Worm (Caenorhabditis elegans) whole organism, mixed stage, embryonic: ENCODE measurements around the gene D2021.4.

Experiments
- M03D4.4 ChIP-seq: sonication (generic microtip); optimal IDR thresholded peaks from 2 replicates; lab custom pipeline; 2017; ENCODE audit warnings: mild to moderate bottlenecking, missing genetic modification characterization, missing compliant biosample characterization
- bed-3 ChIP-seq: fragments of 200-800 bp; sonication (Bioruptor generic); optimal IDR thresholded peaks from 3 replicates; lab custom pipeline; 2018; ENCODE audit warnings: mild to moderate bottlenecking, missing genetic modification characterization, moderate library complexity, missing compliant biosample characterization
- blmp-1 ChIP-seq: fragments of 150-350 bp; optimal IDR thresholded peaks from 2 replicates; lab custom pipeline; 2014; ENCODE audit warnings: missing biosample characterization, missing genetic modification characterization
- ceh-39 ChIP-seq: fragments of 150-350 bp; optimal IDR thresholded peaks from 2 replicates; lab custom pipeline; 2014; ENCODE audit warnings: missing biosample characterization, missing genetic modification characterization
- ceh-43 ChIP-seq: fragments of 200-800 bp; sonication (Bioruptor generic); optimal IDR thresholded peaks from 2 replicates; lab custom pipeline; 2018; ENCODE audit warnings: mild to moderate bottlenecking, missing genetic modification characterization, moderate library complexity, missing compliant biosample characterization
- ces-1 ChIP-seq: fragments of 150-350 bp; optimal IDR thresholded peaks from 2 replicates; lab custom pipeline; 2014; ENCODE audit warnings: missing biosample characterization, missing genetic modification reagents, missing genetic modification characterization
- cnd-1 ChIP-seq: fragments of 200-800 bp; sonication (Bioruptor generic); optimal IDR thresholded peaks from 2 replicates; lab custom pipeline; 2018; ENCODE audit warnings: mild to moderate bottlenecking, missing genetic modification characterization, missing compliant biosample characterization
- drap-1 ChIP-seq: fragments of 200-800 bp; sonication (Bioruptor generic); optimal IDR thresholded peaks from 3 replicates; lab custom pipeline; 2018; ENCODE audit warnings: mild to moderate bottlenecking, missing genetic modification characterization, missing compliant biosample characterization
- elt-1 ChIP-seq: sonication (generic microtip); optimal IDR thresholded peaks from 2 replicates; lab custom pipeline; 2017; ENCODE audit warnings: missing genetic modification characterization, mild to moderate bottlenecking, missing compliant biosample characterization, antibody characterized with exemption, moderate library complexity, borderline replicate concordance; ENCODE audit not compliant: insufficient read depth
- flh-1 ChIP-seq: fragments of 200-800 bp; sonication (Bioruptor generic); optimal IDR thresholded peaks from 2 replicates; lab custom pipeline; 2018; ENCODE audit warnings: mild to moderate bottlenecking, missing genetic modification characterization, moderate library complexity, missing compliant biosample characterization
- ham-2 ChIP-seq: fragments of 200-800 bp; sonication (Bioruptor generic); optimal IDR thresholded peaks from 2 replicates; lab custom pipeline; 2018; ENCODE audit warnings: mild to moderate bottlenecking, missing genetic modification characterization, missing compliant biosample characterization
- hlh-1 ChIP-seq: fragments of 150-350 bp; optimal IDR thresholded peaks from 2 replicates; lab custom pipeline; 2014; ENCODE audit warnings: missing biosample characterization, missing genetic modification reagents, missing genetic modification characterization
- lin-13 ChIP-seq: fragments of 150-350 bp; optimal IDR thresholded peaks from 2 replicates; lab custom pipeline; 2014; ENCODE audit warnings: missing biosample characterization, missing genetic modification characterization
- lin-32 ChIP-seq: fragments of 200-800 bp; sonication (Bioruptor generic); optimal IDR thresholded peaks from 2 replicates; lab custom pipeline; 2018; ENCODE audit warnings: mild to moderate bottlenecking, missing genetic modification characterization, missing compliant biosample characterization
- lsy-2 ChIP-seq: fragments of 150-350 bp; optimal IDR thresholded peaks from 2 replicates; lab custom pipeline; 2014; ENCODE audit warnings: missing biosample characterization, missing genetic modification characterization
- mab-5 ChIP-seq: fragments of 150-350 bp; optimal IDR thresholded peaks from 2 replicates; lab custom pipeline; 2014; ENCODE audit warnings: missing biosample characterization, missing genetic modification characterization
- mep-1 ChIP-seq: fragments of 150-350 bp; optimal IDR thresholded peaks from 2 replicates; lab custom pipeline; 2017; ENCODE audit warnings: missing biosample characterization, missing genetic modification reagents, missing genetic modification characterization, inconsistent platforms
- mls-2 ChIP-seq: sonication (generic microtip); optimal IDR thresholded peaks from 2 replicates; lab custom pipeline; 2016; ENCODE audit warnings: mild to moderate bottlenecking, missing genetic modification characterization, moderate library complexity, missing compliant biosample characterization
- nhr-12 ChIP-seq: fragments of 150-350 bp; optimal IDR thresholded peaks from 2 replicates; lab custom pipeline; 2014; ENCODE audit warnings: missing biosample characterization, missing genetic modification characterization
- nhr-2 ChIP-seq: fragments of 150-350 bp; optimal IDR thresholded peaks from 2 replicates; lab custom pipeline; 2014; ENCODE audit warnings: missing biosample characterization, missing genetic modification characterization
- nhr-28 ChIP-seq: fragments of 150-350 bp; optimal IDR thresholded peaks from 2 replicates; lab custom pipeline; 2014; ENCODE audit warnings: missing biosample characterization, missing genetic modification characterization
- pha-4 ChIP-seq: fragments of 150-350 bp; optimal IDR thresholded peaks from 2 replicates; lab custom pipeline; 2018; ENCODE audit warnings: missing biosample characterization, missing genetic modification reagents, missing genetic modification characterization
- sem-2 ChIP-seq: fragments of 200-800 bp; sonication (Bioruptor generic); optimal IDR thresholded peaks from 2 replicates; lab custom pipeline; 2018; ENCODE audit warnings: mild to moderate bottlenecking, missing genetic modification characterization, missing compliant biosample characterization
- snpc-4 ChIP-seq: fragments of 150-350 bp; optimal IDR thresholded peaks from 2 replicates; lab custom pipeline; 2014; ENCODE audit warnings: missing biosample characterization, missing genetic modification characterization
- sptf-1 ChIP-seq: sonication (generic microtip); optimal IDR thresholded peaks from 2 replicates; lab custom pipeline; 2017; ENCODE audit warnings: mild to moderate bottlenecking, missing genetic modification characterization, moderate library complexity, missing compliant biosample characterization
- tbx-8 ChIP-seq: fragments of 200-800 bp; sonication (Bioruptor generic); optimal IDR thresholded peaks from 2 replicates; lab custom pipeline; 2018; ENCODE audit warnings: mild to moderate bottlenecking, missing genetic modification characterization, moderate library complexity, missing compliant biosample characterization
- unc-120 ChIP-seq: sonication (generic microtip); optimal IDR thresholded peaks from 2 replicates; lab custom pipeline; 2017; ENCODE audit warnings: missing genetic modification characterization, missing compliant biosample characterization; ENCODE audit not compliant: poor library complexity, severe bottlenecking
- unc-62 ChIP-seq: fragments of 150-350 bp; optimal IDR thresholded peaks from 2 replicates; lab custom pipeline; 2014; ENCODE audit warnings: missing biosample characterization, missing genetic modification reagents, missing genetic modification characterization
- zip-8 ChIP-seq: fragments of 150-350 bp; optimal IDR thresholded peaks from 2 replicates; lab custom pipeline; 2014; ENCODE audit warnings: missing biosample characterization, missing genetic modification characterization
- ztf-11 ChIP-seq: fragments of 150-350 bp; optimal IDR thresholded peaks from 2 replicates; lab custom pipeline; 2014; ENCODE audit warnings: missing biosample characterization, missing genetic modification characterization

Gene D2021.4

ce11 chrX:8564451-8564795 lies 15.6 kb upstream of the D2021.4 start:
- TF ChIP-seq cnd-1 (tag; lab: Kevin White, UChicago) (no peak), drap-1 (no peak), tbx-8 (GFP tag; lab: Kevin White, UChicago) (no peak), mab-5 (no peak), nhr-28 (tag; lab: Kevin White, UChicago) (no peak)

DNA sequence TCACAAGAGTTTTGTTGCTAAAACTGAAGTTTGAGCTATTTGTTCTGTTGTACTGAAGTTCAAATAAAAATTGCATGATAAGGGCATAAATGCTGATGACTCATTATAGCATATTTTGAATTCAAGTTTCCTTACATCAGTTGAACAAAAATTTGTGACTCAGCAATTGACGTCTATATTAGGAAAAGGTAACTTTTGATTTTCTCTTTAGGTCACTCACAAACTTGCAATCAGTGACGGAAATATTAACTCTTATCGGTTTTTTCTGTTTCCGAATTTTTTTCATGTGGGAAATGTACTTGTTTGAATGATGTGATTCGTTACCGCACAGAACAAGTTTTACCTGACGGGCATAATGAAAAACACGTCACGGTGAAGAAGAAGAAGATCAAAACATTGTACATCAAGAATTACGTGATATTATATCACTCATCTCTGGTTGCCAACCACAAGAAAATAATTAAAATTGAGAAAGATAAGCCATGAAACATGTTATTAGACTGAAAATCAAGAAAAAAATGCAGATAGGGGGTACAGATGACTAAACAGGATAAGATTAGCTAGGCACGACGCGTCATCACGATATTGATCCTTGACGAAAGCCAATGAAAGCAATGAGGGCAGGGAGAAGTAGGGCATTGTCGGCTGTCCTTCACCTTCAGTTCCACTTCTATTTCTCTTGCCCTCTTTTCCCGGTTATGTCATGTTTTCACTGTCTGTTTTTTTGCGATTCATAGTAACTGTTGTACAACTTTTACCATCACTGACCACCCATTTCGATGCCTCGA lies 15.0 kb upstream of the D2021.4 start:
- no peak for TF ChIP-seq lsy-2 (tag; lab: Kevin White, UChicago)
- TF ChIP-seq ham-2 (GFP tag; lab: Kevin White, UChicago), result peak; percentile 43

ce11 chrX:8562586-8562985 lies 13.7 kb upstream of the D2021.4 start:
- no peak for TF ChIP-seq bed-3 (GFP tag; lab: Kevin White, UChicago)
- no peak for TF ChIP-seq lin-32 (GFP tag; lab: Kevin White, UChicago)
- TF ChIP-seq lsy-2 (tag; lab: Kevin White, UChicago), result no peak
- no peak for TF ChIP-seq snpc-4 (tag; lab: Kevin White, UChicago)
- no peak for TF ChIP-seq zip-8 (tag; lab: Kevin White, UChicago)
- no peak for TF ChIP-seq sptf-1 (tag; lab: Kevin White, UChicago)
- no peak for TF ChIP-seq unc-120 (tag; lab: Kevin White, UChicago)
- TF ChIP-seq, all 35 proteins: peak for 0

DNA sequence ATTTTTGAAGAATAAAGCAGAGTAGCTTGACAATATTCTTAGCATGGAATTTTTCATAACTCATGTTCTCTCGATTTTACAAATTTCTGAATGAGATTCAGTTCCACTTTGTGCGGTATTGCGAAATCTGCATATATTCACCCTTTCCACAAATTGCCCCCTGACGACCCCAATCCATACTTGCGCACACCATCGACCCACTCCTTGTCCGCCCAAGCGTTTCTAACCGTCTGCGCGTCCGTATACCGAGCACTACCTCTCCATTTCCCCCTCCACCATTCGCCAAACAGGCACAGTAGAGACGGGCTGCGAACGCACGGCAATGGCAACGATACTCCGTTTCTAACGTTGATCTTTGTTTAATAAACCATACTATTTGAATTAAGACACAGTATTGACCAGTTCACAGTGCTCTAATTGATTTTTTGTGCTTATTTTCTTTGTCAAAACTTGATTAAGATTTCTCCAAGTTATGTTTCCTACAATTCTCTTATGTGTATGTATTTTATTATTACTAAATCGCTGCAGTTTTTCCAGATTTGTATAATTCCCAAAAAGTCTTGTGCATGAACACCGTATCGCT lies 7.8 kb upstream of the D2021.4 start, which contains the start of gene utx-1:
Gene utx-1 (plus strand): TSS at position 533 of the 583 bp plus-strand sequence.
- TF ChIP-seq lin-32 (GFP tag; lab: Kevin White, UChicago) (peak; percentile 18), nhr-2 (peak; percentile 56), sptf-1 (tag; lab: Kevin White, UChicago) (peak; percentile 24), ces-1 (GFP tag; lab: Kevin White, UChicago) (peak; percentile 27), mls-2 (tag; lab: Kevin White, UChicago) (peak; percentile 44), M03D4.4 (tag; lab: Kevin White, UChicago) (peak; percentile 17), ztf-11 (no peak), sem-2 (GFP tag; lab: Kevin White, UChicago) (no peak), snpc-4 (tag; lab: Kevin White, UChicago) (no peak), lin-13 (tag; lab: Kevin White, UChicago) (peak; percentile 36), nhr-12 (tag; lab: Kevin White, UChicago) (no peak), pha-4 (tag; lab: Kevin White, UChicago) (peak; percentile 36), unc-120 (tag; lab: Kevin White, UChicago) (peak; percentile 77), bed-3 (GFP tag; lab: Kevin White, UChicago) (no peak), ceh-39 (tag; lab: Kevin White, UChicago) (peak; percentile 54), mep-1 (tag; lab: Kevin White, UChicago) (peak; percentile 43)
- TF ChIP-seq, all 35 proteins: peak for 11

- TF ChIP-seq elt-1 (peak; percentile 65), unc-120 (tag; lab: Kevin White, UChicago) (no peak), blmp-1 (tag; lab: Kevin White, UChicago) (peak; percentile 73)
These were observed 5.2 kb upstream of the D2021.4 start for ce11 chrX:8554029-8554428.

DNA sequence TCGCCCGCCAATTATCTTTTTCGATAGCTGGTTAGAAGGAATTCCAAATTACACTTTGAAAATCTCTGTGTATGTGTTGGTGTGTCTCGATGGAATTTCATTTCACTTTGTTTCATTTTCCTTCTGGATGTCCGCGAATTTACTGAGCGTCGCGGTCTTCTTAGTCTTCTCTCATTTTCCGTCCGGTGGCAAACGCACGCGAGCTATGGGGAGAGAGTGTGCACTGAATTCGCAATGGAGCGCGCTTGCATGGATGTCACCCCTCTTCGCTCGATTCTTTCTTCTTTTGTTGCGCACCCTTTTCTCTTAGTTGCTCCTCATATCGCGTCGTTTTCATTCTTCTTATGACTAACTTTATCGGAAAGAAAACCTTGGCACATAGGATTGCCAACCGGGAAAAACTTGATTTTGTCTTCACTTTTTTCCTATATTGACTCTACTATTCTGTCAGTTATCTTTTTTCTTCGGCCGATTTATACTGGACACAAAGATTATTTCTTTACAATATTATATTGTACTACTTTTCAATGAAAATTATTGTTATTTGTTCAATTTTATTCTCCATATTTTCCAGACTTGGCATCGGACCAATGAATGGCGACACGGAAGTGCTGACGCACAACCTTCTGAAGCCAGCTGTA lies 2.9 kb upstream of the D2021.4 start, which contains the start of gene dhhc-14:
Gene dhhc-14 (plus strand): TSS at position 591 of the 641 bp plus-strand sequence.
- TF ChIP-seq ztf-11, result peak; percentile 9
- no peak for TF ChIP-seq flh-1 (GFP tag; lab: Kevin White, UChicago)
- peak; percentile 31 for TF ChIP-seq drap-1
- TF ChIP-seq pha-4 (tag; lab: Kevin White, UChicago), result peak; percentile 46
- TF ChIP-seq unc-62 (GFP tag; lab: Kevin White, UChicago), result peak; percentile 28
- TF ChIP-seq ceh-43 (GFP tag; lab: Kevin White, UChicago), result no peak
- TF ChIP-seq ces-1 (GFP tag; lab: Kevin White, UChicago), result peak; percentile 73
- TF ChIP-seq lsy-2 (tag; lab: Kevin White, UChicago), result peak; percentile 50
- TF ChIP-seq unc-120 (tag; lab: Kevin White, UChicago), result peak; percentile 26
- peak; percentile 75 for TF ChIP-seq lin-13 (tag; lab: Kevin White, UChicago)
- TF ChIP-seq nhr-12 (tag; lab: Kevin White, UChicago), result no peak
- TF ChIP-seq hlh-1 (tag; lab: Kevin White, UChicago), result peak; percentile 51
- peak; percentile 32 for TF ChIP-seq ceh-39 (tag; lab: Kevin White, UChicago)
- no peak for TF ChIP-seq blmp-1 (tag; lab: Kevin White, UChicago)
- TF ChIP-seq mep-1 (tag; lab: Kevin White, UChicago), result peak; percentile 79
- TF ChIP-seq mls-2 (tag; lab: Kevin White, UChicago), result peak; percentile 26
- TF ChIP-seq cnd-1 (tag; lab: Kevin White, UChicago), result peak; percentile 27
- peak; percentile 56 for TF ChIP-seq sptf-1 (tag; lab: Kevin White, UChicago)
